Worm (Caenorhabditis elegans) whole organism, early embryonic: Measurements from ENCODE around the gene mcu-1.
A peak's percentile ranks its signal among the peaks of the same experiment; 100 is the strongest.

Experiments
- B0310.2 ChIP-seq: sonication (generic microtip); optimal IDR thresholded peaks from 2 replicates; lab custom pipeline; 2016; ENCODE audit warnings: mild to moderate bottlenecking, missing genetic modification characterization, missing compliant biosample characterization
- F13C5.2 ChIP-seq: sonication (generic microtip); optimal IDR thresholded peaks from 2 replicates; lab custom pipeline; 2017; ENCODE audit warnings: mild to moderate bottlenecking, missing genetic modification characterization, inconsistent platforms, missing compliant biosample characterization
- aly-1 ChIP-seq: sonication (generic microtip); optimal IDR thresholded peaks from 2 replicates; lab custom pipeline; 2016; ENCODE audit warnings: missing genetic modification characterization, missing compliant biosample characterization
- ama-1 ChIP-seq: fragments of 150-350 bp; optimal IDR thresholded peaks from 2 replicates; lab custom pipeline; 2014
- ceh-13 ChIP-seq: fragments of 200-800 bp; sonication (Bioruptor generic); optimal IDR thresholded peaks from 2 replicates; lab custom pipeline; 2018; ENCODE audit warnings: mild to moderate bottlenecking, missing genetic modification characterization, missing compliant biosample characterization
- ceh-36 ChIP-seq: sonication (generic microtip); optimal IDR thresholded peaks from 2 replicates; lab custom pipeline; 2016; ENCODE audit warnings: missing genetic modification characterization, inconsistent platforms, missing compliant biosample characterization
- ets-7 ChIP-seq: sonication (generic microtip); optimal IDR thresholded peaks from 2 replicates; lab custom pipeline; 2016; ENCODE audit warnings: missing genotype, missing genetic modification characterization, missing compliant biosample characterization
- flt-1 ChIP-seq: fragments of 200-800 bp; sonication (Bioruptor generic); IDR thresholded peaks from 2 replicates; pipeline ENCODE4 v1.3.6; 2022; ENCODE audit warnings: missing genetic modification characterization, missing compliant biosample characterization
- hmbx-1 ChIP-seq: sonication (generic microtip); optimal IDR thresholded peaks from 2 replicates; lab custom pipeline; 2016; ENCODE audit warnings: mild to moderate bottlenecking, missing genetic modification characterization, missing compliant biosample characterization
- hmg-4 ChIP-seq: fragments of 200-800 bp; sonication (Bioruptor generic); optimal IDR thresholded peaks from 2 replicates; lab custom pipeline; 2018; ENCODE audit warnings: mild to moderate bottlenecking, missing genetic modification characterization, missing compliant biosample characterization
- hnd-1 ChIP-seq: sonication (generic microtip); optimal IDR thresholded peaks from 2 replicates; lab custom pipeline; 2016; ENCODE audit warnings: missing genetic modification characterization, missing compliant biosample characterization
- pes-1 ChIP-seq: fragments of 200-800 bp; sonication (Bioruptor generic); IDR thresholded peaks from 2 replicates; pipeline ENCODE4 v1.3.6; 2022; ENCODE audit warnings: missing genetic modification reagents, missing genetic modification characterization, missing compliant biosample characterization
- scrt-1 ChIP-seq: fragments of 200-800 bp; sonication (Bioruptor generic); IDR thresholded peaks from 2 replicates; pipeline ENCODE4 v1.3.6; 2022; ENCODE audit warnings: missing genetic modification characterization, missing compliant biosample characterization
- sea-1 ChIP-seq: fragments of 200-800 bp; sonication (Bioruptor generic); conservative IDR thresholded peaks from 2 replicates; pipeline ENCODE4 v1.3.6; 2022; ENCODE audit warnings: missing genetic modification characterization, missing compliant biosample characterization
- tbx-11 ChIP-seq: fragments of 200-800 bp; sonication (Bioruptor generic); IDR thresholded peaks from 2 replicates; pipeline ENCODE4 v1.3.6; 2022; ENCODE audit warnings: missing genetic modification characterization, missing compliant biosample characterization
- tbx-37 ChIP-seq: fragments of 200-800 bp; sonication (Bioruptor generic); conservative IDR thresholded peaks from 2 replicates; pipeline ENCODE4 v1.3.6; 2022; ENCODE audit warnings: missing genetic modification reagents, missing genetic modification characterization, missing compliant biosample characterization
- tra-4 ChIP-seq: sonication (generic microtip); optimal IDR thresholded peaks from 2 replicates; lab custom pipeline; 2017; ENCODE audit warnings: missing genetic modification characterization, missing compliant biosample characterization

Gene mcu-1

DNA sequence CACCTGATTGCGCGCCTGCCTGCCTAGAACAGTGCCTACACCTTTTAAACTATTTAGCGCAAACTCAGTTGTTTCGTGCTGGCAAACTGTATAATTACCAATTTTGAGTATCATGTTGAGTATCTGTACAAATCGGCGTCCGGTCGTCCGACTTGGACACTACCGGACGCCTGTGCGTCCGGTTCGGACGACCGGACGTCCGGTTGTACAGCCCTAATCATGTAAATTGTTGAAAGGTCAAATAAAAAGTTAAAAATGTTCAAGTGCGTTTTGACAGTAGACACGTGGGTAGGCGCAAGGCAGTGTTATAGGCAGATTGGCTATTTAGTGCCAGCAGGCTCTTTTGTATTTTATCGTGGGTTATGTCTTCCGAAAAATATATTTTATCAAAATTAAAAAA, 10.9 kb upstream of the mcu-1 start:
- TF ChIP-seq aly-1 (tag; lab: Kevin White, UChicago): no peak
- no peak for TF ChIP-seq F13C5.2 (tag; lab: Kevin White, UChicago)
- no peak for TF ChIP-seq scrt-1
- no peak for TF ChIP-seq tra-4 (tag; lab: Kevin White, UChicago)

DNA sequence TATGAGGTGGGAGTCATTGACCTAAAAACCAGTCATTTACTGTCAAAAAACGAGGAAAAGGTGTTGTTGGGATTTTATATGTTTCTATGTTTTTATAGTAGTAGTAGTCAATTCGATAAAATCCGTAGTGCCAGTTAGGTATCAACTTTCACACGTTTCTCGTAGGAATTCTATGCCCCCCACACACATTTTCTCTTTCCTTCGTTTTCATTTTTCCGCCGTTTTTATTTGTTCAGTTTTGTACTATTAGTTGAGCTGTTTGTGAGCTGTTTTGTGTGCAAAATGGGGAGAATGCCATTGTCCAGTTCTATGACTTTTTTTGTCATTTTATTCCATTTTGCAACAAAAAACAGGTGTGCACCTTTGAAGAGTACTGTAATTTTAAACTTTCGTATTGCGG, 9.7 kb upstream of the mcu-1 start:
- TF ChIP-seq F13C5.2 (tag; lab: Kevin White, UChicago): no peak
- TF ChIP-seq ceh-36 (tag; lab: Kevin White, UChicago): no peak

DNA sequence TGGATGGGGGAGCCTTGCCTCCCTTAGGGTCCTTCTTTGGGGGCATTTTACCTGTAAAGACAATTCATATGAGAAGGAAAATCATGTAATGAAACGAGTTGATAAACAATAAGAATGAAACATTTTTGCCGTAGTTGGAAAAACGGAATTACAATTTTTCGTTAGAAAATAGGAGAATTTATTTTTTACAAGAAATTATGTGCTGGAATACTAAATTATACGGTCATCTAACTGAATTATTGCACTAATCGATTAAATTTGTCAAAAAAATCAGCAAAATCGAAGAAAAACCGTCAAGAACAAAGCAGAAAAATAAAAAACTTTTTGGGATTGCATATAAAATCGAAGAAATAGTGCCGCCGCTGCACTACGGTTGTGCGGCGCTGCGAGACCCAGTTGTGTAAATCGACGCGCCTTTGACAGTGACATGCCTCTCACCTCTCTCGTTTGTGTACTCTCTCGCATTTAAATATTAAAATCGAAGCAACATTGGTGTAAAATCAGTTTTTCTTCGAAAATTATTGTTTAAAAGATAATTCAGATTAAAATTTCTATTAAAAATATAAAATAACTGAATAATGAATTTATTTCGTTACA, 8.6 kb upstream of the mcu-1 start, which contains the start of gene rps-25:
TSS of gene rps-25 (minus strand) at position 51 of the 597 bp plus-strand sequence.
- TF ChIP-seq F13C5.2 (tag; lab: Kevin White, UChicago) (no peak), hmbx-1 (tag; lab: Kevin White, UChicago) (no peak), B0310.2 (tag; lab: Kevin White, UChicago) (no peak), ceh-13 (GFP tag; lab: Kevin White, UChicago) (no peak), scrt-1 (no peak)

DNA sequence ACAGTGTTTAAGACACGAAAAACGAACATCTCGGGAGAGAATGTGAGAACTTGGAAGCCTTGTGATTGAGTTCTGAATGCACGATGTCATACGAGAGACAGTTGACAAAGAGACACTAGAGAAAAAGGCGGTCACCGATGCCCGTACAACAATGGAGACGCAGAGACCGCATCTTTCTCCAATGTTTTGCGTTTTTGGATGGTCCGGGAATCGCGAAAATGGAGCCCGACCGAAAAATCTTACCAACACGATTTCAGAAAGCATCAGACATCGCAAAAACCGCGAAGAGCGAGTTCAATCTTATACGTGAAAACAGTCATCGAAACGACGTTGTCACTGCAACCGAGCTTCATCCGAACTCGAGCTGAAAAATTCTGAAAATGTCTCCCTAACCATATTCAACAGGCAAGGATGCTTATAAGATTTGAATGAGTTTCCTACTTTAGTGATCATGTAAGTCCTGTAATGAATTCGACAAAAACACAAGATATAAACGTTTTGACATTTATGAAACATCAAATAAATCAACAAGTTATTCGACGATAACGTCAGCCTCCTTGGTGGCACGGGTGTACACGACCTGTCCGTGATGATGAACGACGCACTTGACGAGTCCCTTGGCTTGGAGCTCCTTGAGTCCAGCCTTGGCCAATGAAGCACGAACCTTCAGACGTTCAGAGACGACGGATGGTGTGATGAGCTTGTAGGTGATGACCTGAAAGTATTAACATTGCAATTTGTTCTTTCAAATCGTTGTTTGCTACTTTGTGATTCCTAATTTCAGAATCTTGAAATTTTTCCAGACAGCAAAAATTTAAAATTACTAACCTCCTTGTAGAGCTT, 7.8 kb upstream of the mcu-1 start, which contains the start of gene inx-7:
TSS of gene inx-7 (minus strand) at position 37 of the 843 bp plus-strand sequence.
- TF ChIP-seq tra-4 (tag; lab: Kevin White, UChicago) (no peak), B0310.2 (tag; lab: Kevin White, UChicago) (no peak), tbx-37 (no peak), tbx-11 (GFP tag; lab: Robert Waterston, UW) (no peak), sea-1 (GFP tag; lab: Robert Waterston, UW) (no peak), ceh-13 (GFP tag; lab: Kevin White, UChicago) (no peak), ets-7 (no peak)

DNA sequence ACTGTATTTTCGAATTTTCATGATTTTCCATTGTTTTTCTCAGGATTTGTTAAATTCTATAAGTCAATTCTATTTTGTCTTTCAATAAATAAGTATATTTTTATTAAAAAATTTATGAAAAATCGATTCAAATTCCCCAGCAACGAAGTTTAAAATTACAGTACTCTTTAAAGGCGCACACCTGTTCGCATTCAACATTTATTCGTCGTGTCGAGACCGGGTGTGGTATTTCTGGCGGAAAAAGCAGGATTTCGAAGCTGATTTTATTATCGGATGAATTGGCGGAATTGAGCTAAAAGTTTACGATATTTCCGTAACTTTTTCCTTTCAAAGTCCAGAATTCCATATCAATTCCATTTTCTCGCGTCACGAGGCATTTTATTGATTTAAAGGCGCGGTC, 6.4 kb upstream of the mcu-1 start:
- TF ChIP-seq tra-4 (tag; lab: Kevin White, UChicago): no peak
- no peak for TF ChIP-seq aly-1 (tag; lab: Kevin White, UChicago)
- no peak for TF ChIP-seq hmg-4 (GFP tag; lab: Kevin White, UChicago)
- TF ChIP-seq hmbx-1 (tag; lab: Kevin White, UChicago): no peak
- no peak for TF ChIP-seq pes-1 (GFP tag; lab: Robert Waterston, UW)
- no peak for TF ChIP-seq ceh-36 (tag; lab: Kevin White, UChicago)
- TF ChIP-seq tbx-37: no peak
- no peak for TF ChIP-seq scrt-1
- TF ChIP-seq ceh-13 (GFP tag; lab: Kevin White, UChicago): no peak
- no peak for TF ChIP-seq tbx-11 (GFP tag; lab: Robert Waterston, UW)
- TF ChIP-seq ets-7: no peak
- TF ChIP-seq ama-1 (lab: Kevin White, UChicago): no peak
- no peak for TF ChIP-seq B0310.2 (tag; lab: Kevin White, UChicago)
- no peak for TF ChIP-seq hnd-1 (tag; lab: Kevin White, UChicago)
- no peak for TF ChIP-seq sea-1 (GFP tag; lab: Robert Waterston, UW)

DNA sequence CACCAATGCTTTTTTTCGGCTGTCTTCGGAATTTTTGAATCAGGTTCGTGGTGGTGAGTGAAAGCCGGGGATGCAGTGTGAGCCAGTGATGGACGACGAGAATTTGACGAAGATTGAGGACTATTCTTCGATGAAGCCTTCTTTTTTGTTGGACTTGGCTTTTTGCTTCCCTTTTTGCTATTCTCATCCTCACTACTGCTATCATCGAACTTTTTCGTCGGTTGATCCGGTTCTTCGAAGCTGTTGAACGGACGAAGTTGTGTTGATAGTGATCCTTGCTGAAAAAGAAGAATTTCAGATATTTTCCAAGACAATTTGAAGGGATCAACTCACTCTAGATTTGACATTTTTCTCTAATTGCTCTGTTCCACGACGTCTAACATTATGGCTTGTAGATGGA, 5.1 kb upstream of the mcu-1 start:
- TF ChIP-seq ama-1 (lab: Kevin White, UChicago) (no peak), tbx-37 (no peak), hnd-1 (tag; lab: Kevin White, UChicago) (no peak), pes-1 (GFP tag; lab: Robert Waterston, UW) (no peak), tra-4 (tag; lab: Kevin White, UChicago) (no peak), flt-1 (no peak), hmg-4 (GFP tag; lab: Kevin White, UChicago) (no peak), scrt-1 (no peak), B0310.2 (tag; lab: Kevin White, UChicago) (no peak), ets-7 (no peak), sea-1 (GFP tag; lab: Robert Waterston, UW) (no peak), tbx-11 (GFP tag; lab: Robert Waterston, UW) (no peak)

DNA sequence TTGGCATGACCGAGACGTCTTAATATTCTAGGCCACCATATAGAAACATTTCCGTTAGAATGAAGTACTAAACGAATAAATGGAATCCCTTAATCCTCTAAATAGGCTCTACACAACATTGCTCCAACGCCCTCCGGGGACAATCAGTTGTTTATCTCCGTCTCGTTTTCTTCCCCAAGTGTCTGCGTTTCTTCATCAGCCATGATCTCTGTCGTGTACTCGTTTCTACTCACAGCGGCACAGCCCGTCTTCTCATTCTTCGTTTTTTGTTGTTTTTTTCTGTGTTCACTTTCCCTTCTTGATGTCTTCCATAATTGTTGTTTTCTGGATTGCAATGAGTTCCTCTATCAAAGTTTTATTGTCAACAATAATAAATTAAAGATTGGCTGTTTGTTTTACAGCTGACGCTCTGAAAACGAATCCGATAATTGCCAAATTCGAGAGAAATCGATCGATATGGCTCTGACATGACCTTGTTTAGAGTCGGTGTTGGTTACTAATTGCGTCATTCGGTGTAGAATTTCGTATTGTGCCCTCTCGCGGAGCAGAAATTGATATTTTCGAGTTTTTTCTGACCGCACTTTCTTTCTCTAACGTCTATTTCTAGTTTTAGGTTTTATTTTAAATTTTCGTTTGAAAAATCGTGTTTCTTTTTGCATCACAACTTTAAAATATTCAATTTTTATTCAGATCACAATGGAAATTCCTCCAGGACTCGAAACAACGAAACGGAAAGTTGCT, 2.4 kb upstream of the mcu-1 start, which contains the start of gene pfkb-1.2:
TSS of gene pfkb-1.2 (plus strand) at position 691 of the 741 bp plus-strand sequence.
- TF ChIP-seq aly-1 (tag; lab: Kevin White, UChicago) (peak; percentile 14), hmg-4 (GFP tag; lab: Kevin White, UChicago) (no peak)

DNA sequence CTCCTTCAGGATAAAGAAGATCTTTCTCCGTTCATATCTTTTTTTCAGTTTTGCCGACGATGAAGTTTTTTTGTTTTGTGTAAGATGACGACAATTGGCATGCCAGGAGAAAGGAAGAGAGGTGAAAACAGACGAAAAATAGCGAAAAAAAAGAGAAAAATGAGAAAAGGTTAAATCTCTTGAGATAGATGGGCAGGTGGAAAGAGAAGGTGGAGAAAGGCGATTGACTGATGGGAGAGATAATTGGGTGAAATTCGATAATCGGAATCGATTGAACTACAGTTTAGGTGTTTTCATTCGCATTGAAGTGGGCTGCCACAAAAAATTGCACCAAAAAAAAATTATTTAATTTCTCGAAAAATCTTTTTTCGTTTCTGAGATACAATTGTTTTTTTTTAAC, 1.6 kb upstream of the mcu-1 start:
- TF ChIP-seq aly-1 (tag; lab: Kevin White, UChicago) (no peak), pes-1 (GFP tag; lab: Robert Waterston, UW) (no peak), scrt-1 (no peak), ceh-36 (tag; lab: Kevin White, UChicago) (no peak), ets-7 (no peak), ceh-13 (GFP tag; lab: Kevin White, UChicago) (no peak), flt-1 (no peak), hmg-4 (GFP tag; lab: Kevin White, UChicago) (no peak), B0310.2 (tag; lab: Kevin White, UChicago) (no peak), tbx-37 (no peak), hmbx-1 (tag; lab: Kevin White, UChicago) (no peak), hnd-1 (tag; lab: Kevin White, UChicago) (no peak), sea-1 (GFP tag; lab: Robert Waterston, UW) (no peak), tra-4 (tag; lab: Kevin White, UChicago) (no peak), ama-1 (lab: Kevin White, UChicago) (no peak), tbx-11 (GFP tag; lab: Robert Waterston, UW) (no peak)
